Fruit fly (Drosophila melanogaster): ENCODE measurements around the gene CG15370.

dm6 chrX:9193604-9194003 lies 31.6 kb upstream of the CG15370 start, which contains the start of gene CG12106:
- TF ChIP-seq CG8478 (optimal IDR thresholded peaks at IDR 0.05) (no peak), CTCF (optimal IDR thresholded peaks at IDR 0.05) (no peak)

All from S2 (cell line).